Worm (Caenorhabditis elegans): ENCODE results near the gene C04G6.13.

DNA sequence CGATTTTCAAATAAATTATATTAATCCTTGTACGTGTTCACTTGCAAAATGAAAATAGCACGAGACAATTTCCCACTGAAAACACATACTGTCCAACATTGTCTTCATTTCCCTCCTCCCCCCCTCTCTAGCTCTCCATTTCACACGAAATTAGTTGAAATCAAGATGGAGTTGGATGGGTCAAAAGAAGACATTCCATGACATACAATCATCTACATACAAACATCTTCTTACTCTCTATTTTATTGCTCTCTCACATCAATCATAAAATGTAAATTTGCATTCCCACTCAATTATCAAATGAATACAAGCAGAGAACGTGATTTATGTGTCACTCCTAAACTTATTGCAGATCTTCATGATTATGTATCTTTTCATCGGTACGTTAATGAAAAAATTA lies 21.7 kb downstream of the C04G6.13 start, which contains the start of gene srsy-1:
- TF ChIP-seq ref-1 (GFP tag; conservative IDR thresholded peaks at IDR 0.05): no peak
- no peak for TF ChIP-seq tab-1 (GFP tag; IDR thresholded peaks at IDR 0.05)
- no peak for TF ChIP-seq med-1 (GFP tag; optimal IDR thresholded peaks at IDR 0.05; ENCODE audit: insufficient read depth)
- TF ChIP-seq klf-2 (GFP tag; conservative IDR thresholded peaks at IDR 0.05): no peak
- no peak for TF ChIP-seq flt-1 (GFP tag; IDR thresholded peaks at IDR 0.05)
- TF ChIP-seq T22C8.4 (GFP tag; IDR thresholded peaks at IDR 0.05): no peak
- TF ChIP-seq ztf-23 (GFP tag; IDR thresholded peaks at IDR 0.05): no peak
